Fruit fly (Drosophila melanogaster) whole organism, embryonic: Measurements from ENCODE around the gene Tom70.

ENCODE experiments used
- Aef1 ChIP-seq: fragments of 200-800 bp; sonication (Bioruptor generic); IDR thresholded peaks from 3 replicates; pipeline ENCODE4 v1.3.6; 2022; ENCODE audit warnings: missing biosample characterization, missing genetic modification characterization
- Antp ChIP-seq: fragments of 200-800 bp; sonication (Bioruptor generic); optimal IDR thresholded peaks from 3 replicates; lab custom pipeline; 2016; ENCODE audit warnings: missing biosample characterization, missing genetic modification characterization
- CG10979 ChIP-seq: fragments of 200-800 bp; sonication (Bioruptor generic); optimal IDR thresholded peaks from 2 replicates; lab custom pipeline; 2018; ENCODE audit warnings: missing biosample characterization, mild to moderate bottlenecking, missing genetic modification characterization, moderate library complexity
- CG11723 ChIP-seq: fragments of 200-800 bp; sonication (Bioruptor generic); optimal IDR thresholded peaks from 2 replicates; lab custom pipeline; 2017; ENCODE audit warnings: missing biosample characterization, mild to moderate bottlenecking, missing genetic modification characterization
- CG12659 ChIP-seq: fragments of 200-800 bp; sonication (Bioruptor generic); optimal IDR thresholded peaks from 3 replicates; lab custom pipeline; 2017; ENCODE audit warnings: mild to moderate bottlenecking, missing biosample characterization, missing genetic modification reagents, missing genetic modification characterization
- CG12744 ChIP-seq: fragments of 200-800 bp; sonication (Bioruptor generic); optimal IDR thresholded peaks from 2 replicates; lab custom pipeline; 2016; ENCODE audit warnings: missing biosample characterization, missing genetic modification characterization
- CG17568 ChIP-seq: fragments of 200-800 bp; sonication (Bioruptor generic); optimal IDR thresholded peaks from 2 replicates; lab custom pipeline; 2018; ENCODE audit warnings: missing biosample characterization, mild to moderate bottlenecking, missing genetic modification characterization, moderate library complexity
- CG1792 ChIP-seq: fragments of 200-800 bp; sonication (Bioruptor generic); optimal IDR thresholded peaks from 2 replicates; lab custom pipeline; 2016; ENCODE audit warnings: missing biosample characterization, missing genetic modification characterization
- CG18262 ChIP-seq: fragments of 200-800 bp; optimal IDR thresholded peaks from 3 replicates; lab custom pipeline; 2019; ENCODE audit warnings: missing biosample characterization, mild to moderate bottlenecking, missing genetic modification characterization, moderate library complexity
- CG18619 ChIP-seq: fragments of 200-800 bp; sonication (Bioruptor generic); optimal IDR thresholded peaks from 3 replicates; lab custom pipeline; 2017; ENCODE audit warnings: missing biosample characterization, mild to moderate bottlenecking, missing genetic modification characterization
- CG2120 ChIP-seq: fragments of 200-800 bp; sonication (Bioruptor generic); optimal IDR thresholded peaks from 3 replicates; lab custom pipeline; 2016; ENCODE audit warnings: missing biosample characterization, missing genetic modification characterization
- CG2202 ChIP-seq: fragments of 200-800 bp; sonication (Bioruptor generic); optimal IDR thresholded peaks from 2 replicates; lab custom pipeline; 2018; ENCODE audit warnings: missing biosample characterization, mild to moderate bottlenecking, missing genetic modification characterization
- CG2712 ChIP-seq: fragments of 200-800 bp; optimal IDR thresholded peaks from 3 replicates; lab custom pipeline; 2019; ENCODE audit warnings: missing biosample characterization, mild to moderate bottlenecking, missing genetic modification characterization, moderate library complexity
- CG4730 ChIP-seq: fragments of 200-800 bp; sonication (Bioruptor generic); IDR thresholded peaks from 2 replicates; pipeline ENCODE4 v1.3.6; 2022; ENCODE audit warnings: missing biosample characterization, missing genetic modification characterization
- CG6683 ChIP-seq: fragments of 200-800 bp; sonication (Bioruptor generic); optimal IDR thresholded peaks from 2 replicates; lab custom pipeline; 2017; ENCODE audit warnings: missing biosample characterization, mild to moderate bottlenecking, missing genetic modification characterization, missing genetic modification reagents
- CG7556 ChIP-seq: fragments of 200-800 bp; sonication (Bioruptor generic); optimal IDR thresholded peaks from 2 replicates; lab custom pipeline; 2017; ENCODE audit warnings: missing biosample characterization, mild to moderate bottlenecking, missing genetic modification characterization
- CG7963 ChIP-seq: fragments of 200-800 bp; sonication (Bioruptor generic); IDR thresholded peaks from 3 replicates; pipeline ENCODE4 v1.3.6; 2022; ENCODE audit warnings: missing biosample characterization, missing genetic modification characterization; ENCODE audit not compliant: partially characterized antibody
- CrebB ChIP-seq: fragments of 200-800 bp; sonication (Bioruptor generic); optimal IDR thresholded peaks from 3 replicates; lab custom pipeline; 2018; ENCODE audit warnings: missing biosample characterization, mild to moderate bottlenecking, missing genetic modification characterization
- Dad ChIP-seq: fragments of 200-800 bp; sonication (Bioruptor generic); optimal IDR thresholded peaks from 3 replicates; lab custom pipeline; 2016; ENCODE audit warnings: missing biosample characterization, missing genetic modification characterization
- Ets97D ChIP-seq: fragments of 200-800 bp; sonication (Bioruptor generic); optimal IDR thresholded peaks from 3 replicates; lab custom pipeline; 2016; ENCODE audit warnings: missing biosample characterization, missing genetic modification characterization
- Fer1 ChIP-seq: fragments of 200-800 bp; sonication (Bioruptor generic); optimal IDR thresholded peaks from 2 replicates; lab custom pipeline; 2017; ENCODE audit warnings: missing biosample characterization, mild to moderate bottlenecking, missing genetic modification characterization
- Hey ChIP-seq: fragments of 200-800 bp; sonication (Bioruptor generic); optimal IDR thresholded peaks from 3 replicates; lab custom pipeline; 2018; ENCODE audit warnings: missing biosample characterization, mild to moderate bottlenecking, missing genetic modification characterization
- NFAT ChIP-seq: fragments of 200-800 bp; sonication (Bioruptor generic); IDR thresholded peaks from 2 replicates; pipeline ENCODE4 v1.3.6; 2022; ENCODE audit warnings: missing biosample characterization, missing genetic modification characterization
- Oli ChIP-seq: fragments of 200-800 bp; sonication (Bioruptor generic); optimal IDR thresholded peaks from 2 replicates; lab custom pipeline; 2018; ENCODE audit warnings: missing biosample characterization, mild to moderate bottlenecking, missing genetic modification characterization, moderate library complexity
- Optix ChIP-seq: fragments of 200-800 bp; sonication (Bioruptor generic); IDR thresholded peaks from 3 replicates; pipeline ENCODE4 v1.3.6; 2022; ENCODE audit warnings: missing biosample characterization, missing genetic modification characterization
- TFAM ChIP-seq: fragments of 200-800 bp; sonication (Bioruptor generic); optimal IDR thresholded peaks from 2 replicates; lab custom pipeline; 2017; ENCODE audit warnings: missing biosample characterization, missing genetic modification characterization, inconsistent platforms
- YL-1 ChIP-seq: fragments of 200-800 bp; sonication (Bioruptor generic); optimal IDR thresholded peaks from 3 replicates; lab custom pipeline; 2017; ENCODE audit warnings: missing biosample characterization, mild to moderate bottlenecking, missing genetic modification characterization
- bbx ChIP-seq: fragments of 200-800 bp; sonication (Bioruptor generic); IDR thresholded peaks from 2 replicates; pipeline ENCODE4 v1.3.6; 2022; ENCODE audit warnings: missing biosample characterization, missing genetic modification characterization; ENCODE audit not compliant: partially characterized antibody
- bowl ChIP-seq: fragments of 200-800 bp; sonication (Bioruptor generic); IDR thresholded peaks from 2 replicates; pipeline ENCODE4 v1.3.6; 2022; ENCODE audit warnings: missing biosample characterization, missing genetic modification characterization
- bsh ChIP-seq, 2 experiments: fragments of 200-800 bp; sonication (Bioruptor generic); optimal IDR thresholded peaks; 2 replicates each; lab custom pipeline; 2017 to 2018; ENCODE audit warnings: mild to moderate bottlenecking in 2 of 2, missing biosample characterization in 2 of 2, missing genetic modification characterization in 2 of 2, moderate library complexity in 1 of 2
- cas ChIP-seq: fragments of 200-800 bp; sonication (Bioruptor generic); IDR thresholded peaks from 2 replicates; pipeline ENCODE4 v1.3.6; 2022; ENCODE audit warnings: missing biosample characterization, missing genetic modification characterization
- crol ChIP-seq: fragments of 200-800 bp; sonication (Bioruptor generic); IDR thresholded peaks from 2 replicates; pipeline ENCODE4 v1.3.6; 2022; ENCODE audit warnings: missing biosample characterization, missing genetic modification characterization
- dimm ChIP-seq: fragments of 200-800 bp; sonication (Bioruptor generic); IDR thresholded peaks from 2 replicates; pipeline ENCODE4 v1.3.6; 2022; ENCODE audit warnings: missing biosample characterization, missing genetic modification characterization
- disco-r ChIP-seq: fragments of 200-800 bp; sonication (Bioruptor generic); optimal IDR thresholded peaks from 2 replicates; lab custom pipeline; 2016; ENCODE audit warnings: missing biosample characterization, missing genetic modification characterization
- fd64A ChIP-seq: fragments of 200-800 bp; sonication (Bioruptor generic); optimal IDR thresholded peaks from 3 replicates; lab custom pipeline; 2018; ENCODE audit warnings: missing biosample characterization, mild to moderate bottlenecking, missing genetic modification characterization
- fru ChIP-seq: fragments of >200 bp; optimal IDR thresholded peaks from 2 replicates; lab custom pipeline; 2017
- gsb-n ChIP-seq: fragments of 200-800 bp; sonication (Bioruptor generic); optimal IDR thresholded peaks from 3 replicates; lab custom pipeline; 2018; ENCODE audit warnings: missing biosample characterization, mild to moderate bottlenecking, missing genetic modification characterization
- her ChIP-seq: fragments of 200-800 bp; sonication (Bioruptor generic); optimal IDR thresholded peaks from 2 replicates; lab custom pipeline; 2016; ENCODE audit warnings: missing biosample characterization, missing genetic modification characterization
- luna ChIP-seq: fragments of 200-800 bp; sonication (Bioruptor generic); optimal IDR thresholded peaks from 2 replicates; lab custom pipeline; 2016; ENCODE audit warnings: missing biosample characterization, missing genetic modification characterization
- mld ChIP-seq: fragments of 200-800 bp; sonication (Bioruptor generic); IDR thresholded peaks from 3 replicates; pipeline ENCODE4 v1.3.6; 2022; ENCODE audit warnings: missing biosample characterization, missing genetic modification characterization; ENCODE audit not compliant: partially characterized antibody
- pita ChIP-seq: fragments of 200-800 bp; sonication (Bioruptor generic); optimal IDR thresholded peaks from 2 replicates; lab custom pipeline; 2017; ENCODE audit warnings: missing biosample characterization, mild to moderate bottlenecking, missing genetic modification characterization
- pros ChIP-seq: fragments of 200-800 bp; sonication (Bioruptor generic); optimal IDR thresholded peaks from 3 replicates; lab custom pipeline; 2019; ENCODE audit warnings: missing biosample characterization, mild to moderate bottlenecking, missing genetic modification characterization, moderate library complexity
- scrt ChIP-seq: fragments of 200-800 bp; sonication (Bioruptor generic); optimal IDR thresholded peaks from 2 replicates; lab custom pipeline; 2018; ENCODE audit warnings: missing biosample characterization, mild to moderate bottlenecking, missing genetic modification characterization, moderate library complexity
- slbo ChIP-seq: fragments of 200-800 bp; sonication (Bioruptor generic); IDR thresholded peaks from 2 replicates; pipeline ENCODE4 v1.3.6; 2022; ENCODE audit warnings: missing biosample characterization, missing genetic modification characterization
- sqz ChIP-seq: fragments of 200-800 bp; sonication (Bioruptor generic); optimal IDR thresholded peaks from 3 replicates; lab custom pipeline; 2018; ENCODE audit warnings: missing biosample characterization, mild to moderate bottlenecking, missing genetic modification characterization
- sug ChIP-seq: fragments of 200-800 bp; optimal IDR thresholded peaks from 2 replicates; lab custom pipeline; 2019; ENCODE audit warnings: missing biosample characterization, mild to moderate bottlenecking, missing genetic modification characterization, moderate library complexity
- tap ChIP-seq: fragments of 200-800 bp; optimal IDR thresholded peaks from 3 replicates; lab custom pipeline; 2019; ENCODE audit warnings: missing biosample characterization, mild to moderate bottlenecking, missing genetic modification characterization, moderate library complexity
- tna ChIP-seq: fragments of 200-800 bp; sonication (Bioruptor generic); IDR thresholded peaks from 2 replicates; pipeline ENCODE4 v1.3.6; 2022; ENCODE audit warnings: missing biosample characterization, missing genetic modification characterization; ENCODE audit not compliant: partially characterized antibody
- twi ChIP-seq: fragments of 200-800 bp; optimal IDR thresholded peaks from 2 replicates; lab custom pipeline; 2019; ENCODE audit warnings: missing biosample characterization, mild to moderate bottlenecking, missing genetic modification characterization, moderate library complexity
- tx ChIP-seq: fragments of 200-800 bp; sonication (Bioruptor generic); optimal IDR thresholded peaks from 2 replicates; lab custom pipeline; 2016; ENCODE audit warnings: missing biosample characterization, missing genetic modification characterization

The Tom70 gene

DNA sequence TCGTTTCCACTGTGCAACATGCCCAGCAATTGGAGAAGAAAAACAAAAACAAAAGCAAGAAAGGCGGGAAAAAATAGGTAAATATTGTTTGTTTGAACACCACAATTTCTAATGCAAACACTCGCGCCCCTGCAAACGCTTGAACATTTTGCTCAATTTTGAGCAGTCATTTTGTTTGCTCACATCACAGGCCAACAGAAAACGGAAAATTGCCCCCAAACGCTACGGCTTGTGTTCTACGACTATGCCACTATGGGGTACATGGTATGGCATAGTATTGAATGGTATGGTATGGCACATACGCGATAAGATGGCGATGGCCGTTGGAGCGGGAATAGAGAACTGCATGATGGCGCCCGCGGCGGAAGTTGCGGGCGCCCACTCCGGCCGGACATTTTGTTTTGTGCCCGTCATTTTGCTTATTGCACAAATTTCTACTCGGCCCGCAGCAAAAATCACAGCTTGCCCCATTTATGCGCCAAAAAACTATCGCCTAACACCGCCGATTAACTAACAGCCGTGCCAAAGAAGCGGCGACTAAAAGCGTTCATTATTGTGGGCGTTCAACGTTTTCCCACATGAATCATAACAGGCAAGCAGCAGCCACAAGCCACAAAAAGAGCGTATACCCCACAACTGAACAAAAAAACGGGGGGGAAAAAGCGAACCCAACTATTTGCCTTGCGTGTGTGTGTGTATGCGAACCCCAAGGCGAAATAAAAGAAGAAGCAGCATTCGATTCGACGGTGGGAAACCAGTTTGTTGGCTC is 33.9 kb downstream of the Tom70 start (continued):
- TF ChIP-seq cas (no peak), Fer1 (GFP tag; lab: Kevin White, UChicago) (peak; percentile 80), Optix (GFP tag; lab: Robert Waterston, UW) (no peak), bsh (GFP tag; optimal IDR thresholded peaks at IDR 0.05; lab: Kevin White, UChicago) (peak in 1 of 2 experiments; percentile 80), tna (GFP tag; lab: Robert Waterston, UW) (no peak), luna (GFP tag; lab: Kevin White, UChicago) (no peak), CG12744 (GFP tag; lab: Kevin White, UChicago) (peak; percentile 34), CrebB (tag; lab: Kevin White, UChicago) (peak; percentile 85), fru (no peak), NFAT (GFP tag; lab: Robert Waterston, UW) (no peak), Hey (peak; percentile 75), bowl (GFP tag; lab: Robert Waterston, UW) (no peak), CG2120 (peak; percentile 47), Aef1 (GFP tag; lab: Robert Waterston, UW) (no peak), CG2712 (tag; lab: Kevin White, UChicago) (peak; percentile 2), scrt (GFP tag; lab: Kevin White, UChicago) (no peak), sug (peak; percentile 85), YL-1 (peak; percentile 61), CG7963 (GFP tag; lab: Robert Waterston, UW) (no peak), her (GFP tag; lab: Kevin White, UChicago) (peak; percentile 69), Dad (GFP tag; lab: Kevin White, UChicago) (peak; percentile 11), slbo (GFP tag; lab: Robert Waterston, UW) (no peak), twi (tag; lab: Kevin White, UChicago) (peak; percentile 26), disco-r (GFP tag; lab: Kevin White, UChicago) (peak; percentile 2), gsb-n (tag; lab: Kevin White, UChicago) (peak; percentile 66), crol (GFP tag; lab: Robert Waterston, UW) (no peak), CG7556 (peak; percentile 73), Ets97D (GFP tag; lab: Kevin White, UChicago) (peak; percentile 32), pita (GFP tag; lab: Kevin White, UChicago) (no peak), CG11723 (GFP tag; lab: Kevin White, UChicago) (peak; percentile 78), CG17568 (peak; percentile 94), CG1792 (GFP tag; lab: Kevin White, UChicago) (peak; percentile 15), CG6683 (GFP tag; lab: Kevin White, UChicago) (peak; percentile 69), CG18262 (tag; lab: Kevin White, UChicago) (peak; percentile 63), CG10979 (tag; lab: Kevin White, UChicago) (peak; percentile 24), mld (GFP tag; lab: Robert Waterston, UW) (no peak), Oli (tag; lab: Kevin White, UChicago) (no peak), Antp (GFP tag; lab: Kevin White, UChicago) (peak; percentile 33), fd64A (GFP tag; lab: Kevin White, UChicago) (peak; percentile 89), TFAM (GFP tag; lab: Kevin White, UChicago) (no peak), tx (GFP tag; lab: Kevin White, UChicago) (peak; percentile 22), bbx (no peak), tap (peak; percentile 55), CG4730 (no peak), pros (peak; percentile 62), dimm (GFP tag; lab: Robert Waterston, UW) (no peak), sqz (peak; percentile 72), CG2202 (tag; lab: Kevin White, UChicago) (peak; percentile 88), CG12659 (GFP tag; lab: Kevin White, UChicago) (peak; percentile 77), CG18619 (peak; percentile 79)
